Worm (Caenorhabditis elegans) whole organism, midembryonic: Measurements from ENCODE around the gene F19B6.1.
"Not testable (repeated sequence)": the region's sequence is repeated elsewhere in the genome, so short reads cannot be mapped to it uniquely, and the experiment has no call there.

Experiments
- flt-1 ChIP-seq: fragments of 200-800 bp; sonication (Bioruptor generic); IDR thresholded peaks from 2 replicates; pipeline ENCODE4 v1.3.6; 2022; ENCODE audit warnings: missing genetic modification characterization, missing compliant biosample characterization
- tab-1 ChIP-seq: fragments of 200-800 bp; sonication (Bioruptor generic); IDR thresholded peaks from 2 replicates; pipeline ENCODE4 v1.3.6; 2022; ENCODE audit warnings: missing genetic modification characterization, missing compliant biosample characterization
- ztf-23 ChIP-seq: fragments of 200-800 bp; sonication (Bioruptor generic); IDR thresholded peaks from 2 replicates; pipeline ENCODE4 v1.3.6; 2022; ENCODE audit warnings: missing genetic modification reagents, missing genetic modification characterization, missing compliant biosample characterization

ce11 chrIV:12326932-12327331 is 8.9 kb downstream of the F19B6.1 start, which contains the start of gene F19B6.3:
- not testable (repeated sequence) for TF ChIP-seq ztf-23, flt-1, tab-1 (GFP tag; lab: Robert Waterston, UW)
